Fruit fly (Drosophila melanogaster) whole organism, prepupa: ENCODE results near the gene Rb97D.

Experiments
- Blimp-1 ChIP-seq: fragments of 200-800 bp; sonication (Bioruptor generic); optimal IDR thresholded peaks from 3 replicates; lab custom pipeline; 2017; ENCODE audit warnings: missing biosample characterization, missing genetic modification characterization, mild to moderate bottlenecking, moderate library complexity, missing genetic modification reagents
- CG10631 ChIP-seq: fragments of 200-800 bp; sonication (Bioruptor generic); optimal IDR thresholded peaks from 2 replicates; lab custom pipeline; 2016; ENCODE audit warnings: missing biosample characterization, missing genetic modification characterization
- CG11902 ChIP-seq: fragments of 200-800 bp; sonication (Bioruptor generic); optimal IDR thresholded peaks from 3 replicates; lab custom pipeline; 2016; ENCODE audit warnings: missing biosample characterization, missing genetic modification characterization
- CG15336 ChIP-seq: fragments of 200-800 bp; sonication (Bioruptor generic); IDR thresholded peaks from 2 replicates; pipeline ENCODE4 v1.3.6; 2022; ENCODE audit warnings: missing biosample characterization, missing genetic modification characterization
- CG1621 ChIP-seq: fragments of 200-800 bp; sonication (Bioruptor generic); optimal IDR thresholded peaks from 3 replicates; lab custom pipeline; 2018; ENCODE audit warnings: missing biosample characterization, mild to moderate bottlenecking, missing genetic modification characterization
- CG16779 ChIP-seq: fragments of 200-800 bp; sonication (Bioruptor generic); optimal IDR thresholded peaks from 3 replicates; lab custom pipeline; 2017; ENCODE audit warnings: missing biosample characterization, mild to moderate bottlenecking, missing genetic modification characterization
- CG3032 ChIP-seq: fragments of 200-800 bp; optimal IDR thresholded peaks from 2 replicates; lab custom pipeline; 2019; ENCODE audit warnings: missing biosample characterization, mild to moderate bottlenecking, missing genetic modification characterization, moderate library complexity
- CG3919 ChIP-seq: fragments of 200-800 bp; sonication (Bioruptor generic); optimal IDR thresholded peaks from 3 replicates; lab custom pipeline; 2016; ENCODE audit warnings: missing biosample characterization, missing genetic modification characterization
- CG4318 ChIP-seq: fragments of 200-800 bp; sonication (Bioruptor generic); optimal IDR thresholded peaks from 3 replicates; lab custom pipeline; 2017; ENCODE audit warnings: missing biosample characterization, mild to moderate bottlenecking, missing genetic modification characterization
- CG6163 ChIP-seq: fragments of 200-800 bp; sonication (Bioruptor generic); IDR thresholded peaks from 3 replicates; pipeline ENCODE4 v1.3.6; 2022; ENCODE audit warnings: missing biosample characterization, missing genetic modification characterization
- CG6808 ChIP-seq: fragments of 200-800 bp; sonication (Bioruptor generic); optimal IDR thresholded peaks from 3 replicates; lab custom pipeline; 2017; ENCODE audit warnings: missing biosample characterization, missing genetic modification characterization, mild to moderate bottlenecking, moderate library complexity, missing genetic modification reagents
- CG7368 ChIP-seq: fragments of 200-800 bp; sonication (Bioruptor generic); optimal IDR thresholded peaks from 3 replicates; lab custom pipeline; 2016; ENCODE audit warnings: missing biosample characterization, missing genetic modification characterization
- CG8319 ChIP-seq: fragments of 200-800 bp; sonication (Bioruptor generic); optimal IDR thresholded peaks from 3 replicates; lab custom pipeline; 2016; ENCODE audit warnings: missing biosample characterization, missing genetic modification characterization
- CG8632 ChIP-seq: fragments of 200-800 bp; sonication (Bioruptor generic); optimal IDR thresholded peaks from 3 replicates; lab custom pipeline; 2016; ENCODE audit warnings: missing biosample characterization, missing genetic modification characterization
- CG9139 ChIP-seq: fragments of 200-800 bp; sonication (Bioruptor generic); optimal IDR thresholded peaks from 3 replicates; lab custom pipeline; 2017; ENCODE audit warnings: missing biosample characterization, mild to moderate bottlenecking, missing genetic modification characterization
- Eip78C ChIP-seq: fragments of 200-800 bp; sonication (Bioruptor generic); peaks from one replicate; lab custom pipeline; 2016; ENCODE audit warnings: missing biosample characterization, missing genetic modification characterization
- Eip93F ChIP-seq: fragments of 200-800 bp; sonication (Bioruptor generic); optimal IDR thresholded peaks from 2 replicates; lab custom pipeline; 2016; ENCODE audit warnings: missing biosample characterization, mild to moderate bottlenecking, missing genetic modification characterization
- Ets21C ChIP-seq: fragments of 200-800 bp; sonication (Bioruptor generic); optimal IDR thresholded peaks from 3 replicates; lab custom pipeline; 2016; ENCODE audit warnings: missing biosample characterization, missing genetic modification characterization
- Ets96B ChIP-seq: fragments of 200-800 bp; optimal IDR thresholded peaks from 2 replicates; lab custom pipeline; 2019; ENCODE audit warnings: missing biosample characterization, mild to moderate bottlenecking, missing genetic modification characterization, moderate library complexity
- Gug ChIP-seq: fragments of 200-800 bp; sonication (Bioruptor generic); IDR thresholded peaks from 2 replicates; pipeline ENCODE4 v1.3.6; 2022; ENCODE audit warnings: missing biosample characterization, missing genetic modification characterization
- Hr38 ChIP-seq: sonication (Bioruptor generic); optimal IDR thresholded peaks from 2 replicates; lab custom pipeline; 2016; ENCODE audit warnings: missing biosample characterization, missing genetic modification characterization
- Hr39 ChIP-seq: fragments of 200-800 bp; sonication (Bioruptor generic); optimal IDR thresholded peaks from 2 replicates; lab custom pipeline; 2016; ENCODE audit warnings: missing biosample characterization, missing genetic modification characterization
- Hr4 ChIP-seq: fragments of 200-800 bp; sonication (Bioruptor generic); optimal IDR thresholded peaks from 3 replicates; lab custom pipeline; 2016; ENCODE audit warnings: missing biosample characterization, missing genetic modification characterization
- Lpt ChIP-seq: fragments of 200-800 bp; sonication (Bioruptor generic); optimal IDR thresholded peaks from 3 replicates; lab custom pipeline; 2016; ENCODE audit warnings: missing biosample characterization, missing genetic modification characterization
- Met ChIP-seq: fragments of 200-800 bp; sonication (Bioruptor generic); optimal IDR thresholded peaks from 3 replicates; lab custom pipeline; 2016; ENCODE audit warnings: missing biosample characterization, missing genetic modification characterization
- Sox102F ChIP-seq: fragments of 200-800 bp; sonication (Bioruptor generic); optimal IDR thresholded peaks from 2 replicates; lab custom pipeline; 2016; ENCODE audit warnings: missing biosample characterization, mild to moderate bottlenecking, missing genetic modification characterization
- Sox14 ChIP-seq: fragments of 200-800 bp; sonication (Bioruptor generic); optimal IDR thresholded peaks from 3 replicates; lab custom pipeline; 2016; ENCODE audit warnings: missing biosample characterization, missing genetic modification characterization
- Sox15 ChIP-seq: fragments of 200-800 bp; sonication (Bioruptor generic); optimal IDR thresholded peaks from 3 replicates; lab custom pipeline; 2016; ENCODE audit warnings: missing biosample characterization, missing genetic modification characterization
- acj6 ChIP-seq: fragments of 200-800 bp; sonication (Bioruptor generic); optimal IDR thresholded peaks from 3 replicates; lab custom pipeline; 2016; ENCODE audit warnings: missing biosample characterization, missing genetic modification characterization
- cyc ChIP-seq: fragments of 200-800 bp; sonication (Bioruptor generic); optimal IDR thresholded peaks from 3 replicates; lab custom pipeline; 2016; ENCODE audit warnings: missing biosample characterization, missing genetic modification characterization
- dac ChIP-seq: fragments of 200-800 bp; sonication (Bioruptor generic); optimal IDR thresholded peaks from 2 replicates; lab custom pipeline; 2017; ENCODE audit warnings: missing biosample characterization, mild to moderate bottlenecking, missing genetic modification characterization
- dsx ChIP-seq: fragments of 200-800 bp; optimal IDR thresholded peaks from 3 replicates; lab custom pipeline; 2019; ENCODE audit warnings: missing biosample characterization, mild to moderate bottlenecking, missing genetic modification characterization, moderate library complexity; ENCODE audit not compliant: poor library complexity, severe bottlenecking
- esn ChIP-seq: fragments of 200-800 bp; sonication (Bioruptor generic); optimal IDR thresholded peaks from 2 replicates; lab custom pipeline; 2016; ENCODE audit warnings: missing biosample characterization, mild to moderate bottlenecking, missing genetic modification characterization, moderate library complexity
- fd59A ChIP-seq: fragments of 200-800 bp; sonication (Bioruptor generic); optimal IDR thresholded peaks from 2 replicates; lab custom pipeline; 2017; ENCODE audit warnings: missing biosample characterization, mild to moderate bottlenecking, missing genetic modification characterization, missing genetic modification reagents
- fd85E ChIP-seq: fragments of 200-800 bp; sonication (Bioruptor generic); optimal IDR thresholded peaks from 3 replicates; lab custom pipeline; 2016; ENCODE audit warnings: missing biosample characterization, missing genetic modification characterization
- fkh ChIP-seq: fragments of 200-800 bp; sonication (Bioruptor generic); optimal IDR thresholded peaks from 3 replicates; lab custom pipeline; 2017; ENCODE audit warnings: missing biosample characterization, mild to moderate bottlenecking, missing genetic modification characterization, moderate library complexity
- lz ChIP-seq: fragments of 200-800 bp; sonication (Bioruptor generic); optimal IDR thresholded peaks from 3 replicates; lab custom pipeline; 2016; ENCODE audit warnings: missing biosample characterization, missing genetic modification characterization
- net ChIP-seq: fragments of 200-800 bp; sonication (Bioruptor generic); optimal IDR thresholded peaks from 3 replicates; lab custom pipeline; 2016; ENCODE audit warnings: missing biosample characterization, missing genetic modification characterization
- pdm3 ChIP-seq: fragments of 200-800 bp; sonication (Bioruptor generic); optimal IDR thresholded peaks from 3 replicates; lab custom pipeline; 2016; ENCODE audit warnings: missing biosample characterization, missing genetic modification characterization
- salr ChIP-seq, 2 experiments: fragments of 200-800 bp; sonication (Bioruptor generic); optimal IDR thresholded peaks; 3 replicates each; lab custom pipeline; 2016 to 2018; ENCODE audit warnings: missing biosample characterization in 2 of 2, missing genetic modification characterization in 2 of 2, mild to moderate bottlenecking in 1 of 2
- spab ChIP-seq: fragments of 200-800 bp; sonication (Bioruptor generic); optimal IDR thresholded peaks from 2 replicates; lab custom pipeline; 2017; ENCODE audit warnings: missing biosample characterization, mild to moderate bottlenecking, missing genetic modification characterization, missing genetic modification reagents
- ss ChIP-seq, 2 experiments: fragments of 200-800 bp; sonication (Bioruptor generic); optimal IDR thresholded peaks; 2 replicates in 1 of 2; 3 replicates in 1 of 2; lab custom pipeline; 2017 to 2018; ENCODE audit warnings: mild to moderate bottlenecking in 2 of 2, missing biosample characterization in 2 of 2, missing genetic modification characterization in 2 of 2, moderate library complexity in 1 of 2
- svp ChIP-seq: fragments of 200-800 bp; sonication (Bioruptor generic); peaks from one replicate; lab custom pipeline; 2016; ENCODE audit warnings: missing biosample characterization, missing genetic modification characterization
- topi ChIP-seq: fragments of 200-800 bp; sonication (Bioruptor generic); optimal IDR thresholded peaks from 3 replicates; lab custom pipeline; 2016; ENCODE audit warnings: missing biosample characterization, missing genetic modification characterization
- vri ChIP-seq: fragments of 200-800 bp; sonication (Bioruptor generic); optimal IDR thresholded peaks from 3 replicates; lab custom pipeline; 2016; ENCODE audit warnings: missing biosample characterization, mild to moderate bottlenecking, missing genetic modification characterization

Rb97D gene

dm6 chr3R:26862848-26863448, 12.6 kb downstream of the Rb97D start, which contains the start of the genes Lerp and IntS12:
Gene Lerp, minus strand, starts transcription at chr3R:26863130.
Gene IntS12, plus strand, starts transcription at chr3R:26863376.
- TF ChIP-seq dsx (GFP tag; lab: Kevin White, UChicago) (no peak), acj6 (GFP tag; lab: Kevin White, UChicago) (no peak), CG9139 (no peak), CG3919 (GFP tag; lab: Kevin White, UChicago) (no peak), fd85E (GFP tag; lab: Kevin White, UChicago) (no peak), Hr38 (no peak), vri (GFP tag; lab: Kevin White, UChicago) (no peak), fd59A (GFP tag; lab: Kevin White, UChicago) (no peak), spab (GFP tag; lab: Kevin White, UChicago) (no peak), Met (no peak), Ets96B (no peak), Eip78C (GFP tag; lab: Kevin White, UChicago) (peak; percentile 65), Sox15 (GFP tag; lab: Kevin White, UChicago) (no peak), CG15336 (GFP tag; lab: Robert Waterston, UW) (no peak), CG6808 (no peak), Sox14 (GFP tag; lab: Kevin White, UChicago) (peak; percentile 30), ss (GFP tag; optimal IDR thresholded peaks at IDR 0.05; lab: Kevin White, UChicago) (no peak), Hr4 (GFP tag; lab: Kevin White, UChicago) (no peak), CG8319 (GFP tag; lab: Kevin White, UChicago) (no peak), fkh (GFP tag; lab: Kevin White, UChicago) (peak; percentile 72), Blimp-1 (GFP tag; lab: Kevin White, UChicago) (no peak)

dm6 chr3R:26862213-26862612, 13.3 kb downstream of the Rb97D start:
- no peak for TF ChIP-seq svp

dm6 chr3R:26859228-26859627, 16.3 kb downstream of the Rb97D start:
- TF ChIP-seq Lpt (no peak), Sox15 (GFP tag; lab: Kevin White, UChicago) (no peak), CG11902 (GFP tag; lab: Kevin White, UChicago) (no peak), lz (GFP tag; lab: Kevin White, UChicago) (peak; percentile 50), CG6808 (peak; percentile 16), CG10631 (peak; percentile 46), CG3032 (tag; lab: Kevin White, UChicago) (peak; percentile 68), topi (peak; percentile 49), pdm3 (GFP tag; lab: Kevin White, UChicago) (peak; percentile 28), net (GFP tag; lab: Kevin White, UChicago) (peak; percentile 33), CG6163 (GFP tag; lab: Robert Waterston, UW) (peak; percentile 80), svp (peak; percentile 71), CG8319 (GFP tag; lab: Kevin White, UChicago) (no peak), CG7368 (GFP tag; lab: Kevin White, UChicago) (peak; percentile 20), Eip78C (GFP tag; lab: Kevin White, UChicago) (peak; percentile 73), esn (GFP tag; lab: Kevin White, UChicago) (peak; percentile 51), CG15336 (GFP tag; lab: Robert Waterston, UW) (peak; percentile 39; the same call in 1 of the 2 replicates), fd85E (GFP tag; lab: Kevin White, UChicago) (no peak), CG9139 (no peak), CG1621 (tag; lab: Kevin White, UChicago) (peak; percentile 22), Hr38 (no peak), cyc (GFP tag; lab: Kevin White, UChicago) (peak; percentile 22), Sox102F (GFP tag; lab: Kevin White, UChicago) (peak; percentile 23), Sox14 (GFP tag; lab: Kevin White, UChicago) (peak; percentile 38), Eip93F (no peak), Blimp-1 (GFP tag; lab: Kevin White, UChicago) (no peak), vri (GFP tag; lab: Kevin White, UChicago) (peak; percentile 35), dac (GFP tag; lab: Kevin White, UChicago) (no peak), CG4318 (GFP tag; lab: Kevin White, UChicago) (no peak), CG16779 (tag; lab: Kevin White, UChicago) (peak; percentile 62), Hr4 (GFP tag; lab: Kevin White, UChicago) (no peak), Met (peak; percentile 50), CG8632 (GFP tag; lab: Kevin White, UChicago) (no peak), dsx (GFP tag; lab: Kevin White, UChicago) (peak; percentile 33), salr (GFP tag; optimal IDR thresholded peaks at IDR 0.05; lab: Kevin White, UChicago) (peak in 1 of 2 experiments; percentile 20), Hr39 (GFP tag; lab: Kevin White, UChicago) (peak; percentile 50), Ets21C (GFP tag; lab: Kevin White, UChicago) (peak; percentile 29), Gug (GFP tag; lab: Robert Waterston, UW) (peak; percentile 75)
